Worm (Caenorhabditis elegans) whole organism, midembryonic: Measurements from ENCODE around the gene penr-1.
A peak's percentile ranks its signal among the peaks of the same experiment; 100 is the strongest.

Experiments used
- T22C8.4 ChIP-seq: fragments of 200-800 bp; sonication (Bioruptor generic); IDR thresholded peaks from 2 replicates; pipeline ENCODE4 v1.3.6; 2022; ENCODE audit warnings: missing genetic modification characterization, missing compliant biosample characterization
- cog-1 ChIP-seq: sonication (generic microtip); optimal IDR thresholded peaks from 2 replicates; lab custom pipeline; 2016; ENCODE audit warnings: missing genetic modification characterization, missing compliant biosample characterization
- flt-1 ChIP-seq: fragments of 200-800 bp; sonication (Bioruptor generic); IDR thresholded peaks from 2 replicates; pipeline ENCODE4 v1.3.6; 2022; ENCODE audit warnings: missing genetic modification characterization, missing compliant biosample characterization
- klf-2 ChIP-seq: fragments of 200-800 bp; sonication (Bioruptor generic); conservative IDR thresholded peaks from 2 replicates; pipeline ENCODE4 v1.3.6; 2022; ENCODE audit warnings: missing genetic modification reagents, missing genetic modification characterization, missing compliant biosample characterization
- med-1 ChIP-seq: sonication (generic microtip); optimal IDR thresholded peaks from 2 replicates; lab custom pipeline; 2017; ENCODE audit warnings: missing genetic modification characterization, mild to moderate bottlenecking, missing compliant biosample characterization, antibody characterized with exemption, missing genetic modification reagents; ENCODE audit not compliant: insufficient read depth
- ref-1 ChIP-seq: fragments of 200-800 bp; sonication (Bioruptor generic); conservative IDR thresholded peaks from 2 replicates; pipeline ENCODE4 v1.3.6; 2022; ENCODE audit warnings: missing genetic modification reagents, missing genetic modification characterization, missing compliant biosample characterization
- tab-1 ChIP-seq: fragments of 200-800 bp; sonication (Bioruptor generic); IDR thresholded peaks from 2 replicates; pipeline ENCODE4 v1.3.6; 2022; ENCODE audit warnings: missing genetic modification characterization, missing compliant biosample characterization
- ztf-23 ChIP-seq: fragments of 200-800 bp; sonication (Bioruptor generic); IDR thresholded peaks from 2 replicates; pipeline ENCODE4 v1.3.6; 2022; ENCODE audit warnings: missing genetic modification reagents, missing genetic modification characterization, missing compliant biosample characterization
- ztf-29 ChIP-seq: fragments of 200-800 bp; sonication (Bioruptor generic); IDR thresholded peaks from 2 replicates; pipeline ENCODE4 v1.3.6; 2022; ENCODE audit warnings: missing genetic modification reagents, missing genetic modification characterization, missing compliant biosample characterization

The penr-1 gene

DNA sequence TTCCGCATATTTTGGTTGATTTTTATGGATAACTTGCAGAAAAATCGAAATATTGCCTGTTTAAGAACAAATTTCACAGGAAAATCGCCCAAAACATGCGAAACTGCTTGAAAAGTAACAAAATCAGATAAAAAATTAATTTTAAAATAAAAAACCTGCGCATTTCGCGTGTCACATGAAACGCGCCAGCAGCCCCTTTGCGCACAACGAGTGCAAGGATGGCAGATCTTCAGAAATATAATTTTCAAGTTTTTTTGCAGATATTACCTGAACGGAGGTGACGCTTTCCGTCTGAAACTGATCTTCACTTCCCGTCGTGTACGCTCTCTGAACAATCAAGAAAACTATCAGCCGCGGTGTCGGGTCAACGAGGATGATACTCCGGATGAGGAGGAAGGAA lies 5.7 kb downstream of the penr-1 start:
- TF ChIP-seq med-1 (GFP tag; lab: Kevin White, UChicago), result no peak
- TF ChIP-seq tab-1 (GFP tag; lab: Robert Waterston, UW), result 0 out of 2 replicates have a peak, but pooled peaks have one; percentile 26
- TF ChIP-seq ztf-23, result no peak
- TF ChIP-seq klf-2, result no peak
- no peak for TF ChIP-seq ref-1 (GFP tag; lab: Robert Waterston, UW)
- TF ChIP-seq ztf-29 (GFP tag; lab: Robert Waterston, UW), result no peak
- no peak for TF ChIP-seq cog-1 (tag; lab: Kevin White, UChicago)
- 0 out of 2 replicates have a peak, but pooled peaks have one; percentile 14 for TF ChIP-seq flt-1 (GFP tag; lab: Robert Waterston, UW)
- TF ChIP-seq T22C8.4 (GFP tag; lab: Robert Waterston, UW), result no peak

DNA sequence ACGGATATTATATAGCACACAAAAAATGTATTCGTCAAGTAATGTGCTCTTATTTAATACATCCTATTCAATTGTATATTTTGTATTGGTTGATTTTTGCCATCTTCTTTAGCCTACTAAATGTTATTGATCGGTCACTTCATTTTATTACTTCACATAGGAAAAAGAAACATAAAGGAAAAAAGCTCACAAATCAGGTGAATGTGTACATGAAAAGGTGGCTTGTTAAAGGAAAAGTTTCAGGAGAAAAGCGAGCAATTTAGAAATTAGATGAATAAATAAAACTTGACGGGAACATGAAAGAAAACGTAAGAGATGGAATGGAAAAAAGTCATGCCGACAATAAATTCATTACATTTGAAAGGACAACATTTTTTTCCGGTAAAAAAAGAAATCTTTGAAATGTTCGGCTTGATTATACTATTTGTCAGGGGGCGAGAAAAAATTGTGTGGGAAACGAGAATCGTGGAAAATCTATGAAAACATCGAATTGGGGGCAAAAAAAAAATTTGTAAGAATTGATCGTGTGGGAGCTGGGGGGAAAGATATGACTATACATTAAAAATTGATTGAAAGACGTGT lies 6.2 kb downstream of the penr-1 start:
- TF ChIP-seq T22C8.4 (GFP tag; lab: Robert Waterston, UW), result no peak
- no peak for TF ChIP-seq ztf-29 (GFP tag; lab: Robert Waterston, UW)
- no peak for TF ChIP-seq ztf-23
- no peak for TF ChIP-seq ref-1 (GFP tag; lab: Robert Waterston, UW)

DNA sequence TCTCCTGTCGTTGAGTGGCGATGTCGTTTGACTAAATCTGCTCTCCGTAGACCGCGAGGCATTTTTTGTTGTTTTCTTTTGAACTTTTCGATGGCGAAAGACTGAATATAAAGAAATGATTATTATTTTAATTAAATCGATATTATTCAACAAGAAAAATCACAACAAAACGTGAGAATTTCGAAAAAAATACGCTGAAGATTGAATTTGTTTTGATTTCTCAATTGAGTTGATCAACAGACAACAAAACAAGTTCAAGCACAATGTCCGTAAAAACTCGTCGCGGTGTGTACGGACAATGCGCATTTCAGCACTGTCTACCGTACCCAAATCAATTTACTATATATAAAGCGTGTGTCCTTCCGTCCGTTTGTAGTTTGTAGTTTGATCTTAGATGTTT lies 8.7 kb downstream of the penr-1 start, which contains the start of gene B0238.9:
Gene B0238.9 (minus strand): TSS at position 101 of the 400 bp plus-strand sequence.
- TF ChIP-seq tab-1 (GFP tag; lab: Robert Waterston, UW) (no peak), flt-1 (GFP tag; lab: Robert Waterston, UW) (no peak), med-1 (GFP tag; lab: Kevin White, UChicago) (no peak), klf-2 (no peak), ztf-23 (no peak), ref-1 (GFP tag; lab: Robert Waterston, UW) (no peak), cog-1 (tag; lab: Kevin White, UChicago) (no peak), T22C8.4 (GFP tag; lab: Robert Waterston, UW) (no peak), ztf-29 (GFP tag; lab: Robert Waterston, UW) (no peak)

DNA sequence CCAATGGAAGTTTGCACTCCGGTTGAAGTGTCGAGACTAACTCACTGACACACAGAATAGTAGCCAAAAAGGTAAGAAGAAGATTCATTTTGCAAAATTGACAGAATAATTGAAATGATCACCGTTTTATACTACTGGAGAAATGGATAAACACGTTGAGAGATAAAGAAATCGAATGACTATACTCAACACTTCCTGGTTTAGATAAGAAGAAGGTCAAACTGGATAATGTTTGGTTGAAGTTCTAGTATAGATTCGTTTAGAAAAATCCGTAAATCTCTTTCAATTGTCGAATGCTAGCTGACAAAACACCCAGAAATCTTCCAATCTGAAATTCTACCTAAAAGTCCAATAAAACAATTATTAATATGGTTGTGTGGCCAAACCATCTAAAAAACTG lies 18.0 kb downstream of the penr-1 start, which contains the start of gene Y49G5A.1:
Gene Y49G5A.1 (minus strand): TSS at position 101 of the 400 bp plus-strand sequence.
- TF ChIP-seq med-1 (GFP tag; lab: Kevin White, UChicago) (no peak), ztf-29 (GFP tag; lab: Robert Waterston, UW) (no peak), klf-2 (no peak), T22C8.4 (GFP tag; lab: Robert Waterston, UW) (no peak), ref-1 (GFP tag; lab: Robert Waterston, UW) (no peak), ztf-23 (no peak), tab-1 (GFP tag; lab: Robert Waterston, UW) (no peak), flt-1 (GFP tag; lab: Robert Waterston, UW) (no peak), cog-1 (tag; lab: Kevin White, UChicago) (no peak)

DNA sequence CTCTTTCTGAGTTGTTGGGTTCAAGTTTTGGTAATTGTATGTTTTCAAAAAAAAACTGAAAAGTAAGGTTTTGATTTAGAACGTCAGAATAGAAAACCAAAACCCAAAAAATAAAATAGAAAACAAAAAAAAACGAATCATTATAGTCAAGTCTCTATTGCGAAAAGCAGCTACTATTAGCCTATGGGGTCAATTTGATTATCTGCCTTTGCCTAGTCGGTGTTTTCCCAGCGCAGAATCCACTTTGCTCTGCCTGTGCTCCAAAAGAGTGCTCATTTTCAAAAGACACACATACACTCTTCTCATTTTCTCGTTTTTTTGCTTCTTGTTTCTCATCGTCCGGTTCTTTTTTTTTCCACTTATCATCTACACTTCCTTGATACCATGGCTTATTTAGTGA lies 19.4 kb downstream of the penr-1 start:
- TF ChIP-seq med-1 (GFP tag; lab: Kevin White, UChicago) (no peak), cog-1 (tag; lab: Kevin White, UChicago) (no peak), tab-1 (GFP tag; lab: Robert Waterston, UW) (no peak), T22C8.4 (GFP tag; lab: Robert Waterston, UW) (no peak), klf-2 (no peak), ref-1 (GFP tag; lab: Robert Waterston, UW) (no peak), ztf-29 (GFP tag; lab: Robert Waterston, UW) (no peak), ztf-23 (no peak), flt-1 (GFP tag; lab: Robert Waterston, UW) (no peak)

DNA sequence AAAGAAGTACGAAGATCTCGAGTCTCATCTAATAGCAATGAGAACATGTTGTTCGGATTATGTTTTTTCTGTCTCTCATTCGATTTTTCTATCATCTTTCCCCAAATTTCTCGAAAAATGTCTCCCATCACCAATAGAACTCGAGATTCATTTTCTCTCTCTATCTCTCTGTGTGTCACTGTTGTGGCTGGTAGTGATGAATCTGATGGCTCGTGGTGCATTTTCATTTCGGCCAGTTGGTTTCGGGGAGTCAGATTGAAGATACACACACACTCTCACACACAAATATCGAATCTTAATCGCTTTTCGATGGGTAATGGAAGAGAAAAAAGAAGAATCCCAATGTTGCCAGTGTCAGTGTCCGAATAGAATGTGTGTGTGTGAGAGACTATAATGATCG lies 26.7 kb downstream of the penr-1 start:
- TF ChIP-seq cog-1 (tag; lab: Kevin White, UChicago), result no peak
- TF ChIP-seq T22C8.4 (GFP tag; lab: Robert Waterston, UW), result no peak
- TF ChIP-seq ztf-23, result no peak
- no peak for TF ChIP-seq ref-1 (GFP tag; lab: Robert Waterston, UW)
- TF ChIP-seq tab-1 (GFP tag; lab: Robert Waterston, UW), result no peak
- no peak for TF ChIP-seq med-1 (GFP tag; lab: Kevin White, UChicago)
- TF ChIP-seq ztf-29 (GFP tag; lab: Robert Waterston, UW), result no peak
- no peak for TF ChIP-seq flt-1 (GFP tag; lab: Robert Waterston, UW)
- no peak for TF ChIP-seq klf-2

DNA sequence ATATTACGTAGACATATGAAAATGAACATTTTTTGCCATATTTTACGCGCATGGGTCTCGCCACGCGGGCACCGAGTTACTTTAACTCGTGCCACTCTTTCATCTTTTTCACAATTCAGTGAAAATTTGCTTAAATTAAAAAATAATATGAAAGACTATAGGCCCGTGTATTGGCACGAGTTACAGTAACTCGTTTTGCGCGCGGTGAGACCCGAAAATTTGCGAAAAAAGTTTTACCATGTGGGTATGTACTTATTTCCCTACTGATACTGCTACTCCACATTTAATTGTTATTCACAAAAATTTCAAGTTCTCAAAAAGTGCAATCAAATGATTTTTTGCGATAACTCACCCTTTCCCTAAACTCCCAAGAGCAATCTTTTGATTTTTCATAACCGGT lies 28.5 kb downstream of the penr-1 start:
- TF ChIP-seq klf-2, result no peak
- TF ChIP-seq ztf-29 (GFP tag; lab: Robert Waterston, UW), result no peak

DNA sequence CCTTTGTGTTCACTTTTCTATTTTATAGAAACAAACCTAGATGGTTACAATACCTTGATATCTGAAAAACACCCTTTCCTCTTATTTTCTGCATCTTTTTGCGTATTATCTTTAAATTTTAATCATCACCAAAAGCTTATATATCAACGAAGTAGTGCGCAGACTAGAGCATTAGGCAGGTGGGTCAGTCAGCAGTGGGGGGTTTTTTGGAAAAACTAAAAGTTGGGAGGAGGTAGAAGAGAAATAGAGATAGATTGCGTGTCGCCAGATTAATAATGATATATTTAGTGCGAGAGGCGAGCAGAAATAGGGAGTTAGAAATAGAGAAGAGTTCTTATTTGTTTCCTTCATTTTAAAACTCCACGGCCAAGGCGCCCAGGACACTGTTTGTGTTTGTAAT lies 31.9 kb downstream of the penr-1 start:
- TF ChIP-seq cog-1 (tag; lab: Kevin White, UChicago) (no peak), tab-1 (GFP tag; lab: Robert Waterston, UW) (no peak), med-1 (GFP tag; lab: Kevin White, UChicago) (no peak), ztf-23 (no peak), ztf-29 (GFP tag; lab: Robert Waterston, UW) (no peak), T22C8.4 (GFP tag; lab: Robert Waterston, UW) (no peak), flt-1 (GFP tag; lab: Robert Waterston, UW) (no peak), ref-1 (GFP tag; lab: Robert Waterston, UW) (no peak), klf-2 (no peak)

DNA sequence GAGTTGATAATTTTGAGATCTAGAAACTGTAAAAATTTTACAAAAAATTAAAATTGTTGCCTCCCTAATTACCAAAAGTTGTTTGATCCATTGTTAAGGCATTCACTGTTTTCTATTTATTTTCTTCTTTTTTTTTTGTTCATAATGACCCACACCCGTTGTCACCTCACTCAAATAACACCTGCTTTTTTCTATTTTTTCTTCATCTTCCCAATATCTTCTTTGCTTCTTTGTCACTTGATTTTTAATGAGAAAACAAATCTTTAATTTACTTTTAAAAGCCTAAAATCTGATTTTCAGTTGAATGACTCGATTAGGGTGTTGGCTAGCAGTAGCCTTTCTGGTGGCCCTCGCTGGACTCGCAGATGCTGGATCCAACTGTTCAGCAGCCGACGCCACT lies 34.1 kb downstream of the penr-1 start, which contains the start of gene ncx-2:
Gene ncx-2 (plus strand): TSS at position 301 of the 400 bp plus-strand sequence.
- TF ChIP-seq ztf-23 (no peak), cog-1 (tag; lab: Kevin White, UChicago) (no peak), T22C8.4 (GFP tag; lab: Robert Waterston, UW) (no peak), klf-2 (no peak), flt-1 (GFP tag; lab: Robert Waterston, UW) (no peak), ztf-29 (GFP tag; lab: Robert Waterston, UW) (no peak), med-1 (GFP tag; lab: Kevin White, UChicago) (no peak), ref-1 (GFP tag; lab: Robert Waterston, UW) (no peak), tab-1 (GFP tag; lab: Robert Waterston, UW) (no peak)
